Worm (Caenorhabditis elegans) whole organism, L4/young adult: ENCODE data around the gene Y6E2A.1.

Source experiments
- W03F9.2 ChIP-seq: fragments of 150-350 bp; optimal IDR thresholded peaks from 2 replicates; lab custom pipeline; 2014; ENCODE audit warnings: missing biosample characterization, missing genetic modification characterization
- dao-5 ChIP-seq: sonication (generic microtip); optimal IDR thresholded peaks from 2 replicates; lab custom pipeline; 2016; ENCODE audit warnings: missing genotype, missing genetic modification characterization, moderate library complexity, missing compliant biosample characterization
- him-1 ChIP-seq: sonication (generic microtip); optimal IDR thresholded peaks from 2 replicates; lab custom pipeline; 2016; ENCODE audit warnings: missing genotype, missing genetic modification reagents, missing genetic modification characterization, missing compliant biosample characterization

- no peak for TF ChIP-seq dao-5
- TF ChIP-seq him-1 (tag; lab: Kevin White, UChicago) = no peak
- no peak for TF ChIP-seq W03F9.2 (tag; lab: Kevin White, UChicago)
Observed at ce11 chrV:15758449-15758848, 48.1 kb upstream of the Y6E2A.1 start, which contains the start of gene str-9.
